Fruit fly (Drosophila melanogaster): ENCODE data around the gene Hsp110.

dm6 chr3L:14063241-14064064 lies 26.6 kb downstream of the Hsp110 start:
- TF ChIP-seq ttk (optimal IDR thresholded peaks at IDR 0.05): no peak
- TF ChIP-seq Myc (optimal IDR thresholded peaks at IDR 0.05): no peak
- no peak for TF ChIP-seq psq (optimal IDR thresholded peaks at IDR 0.05)
- no peak for TF ChIP-seq h (optimal IDR thresholded peaks at IDR 0.05)
- no peak for TF ChIP-seq Sin3A (optimal IDR thresholded peaks at IDR 0.05)
